Worm (Caenorhabditis elegans) whole organism, mixed stage, embryonic: ENCODE data around the gene ztf-17.

Experiments
- mep-1 ChIP-seq: fragments of 150-350 bp; optimal IDR thresholded peaks from 2 replicates; lab custom pipeline; 2017; ENCODE audit warnings: missing biosample characterization, missing genetic modification reagents, missing genetic modification characterization, inconsistent platforms
- nhr-12 ChIP-seq: fragments of 150-350 bp; optimal IDR thresholded peaks from 2 replicates; lab custom pipeline; 2014; ENCODE audit warnings: missing biosample characterization, missing genetic modification characterization
- pha-4 ChIP-seq: fragments of 150-350 bp; optimal IDR thresholded peaks from 2 replicates; lab custom pipeline; 2018; ENCODE audit warnings: missing biosample characterization, missing genetic modification reagents, missing genetic modification characterization

ce11 chrII:7888759-7889158 is 18.8 kb upstream of the ztf-17 start:
- no peak for TF ChIP-seq mep-1 (tag; lab: Kevin White, UChicago)
- TF ChIP-seq nhr-12 (tag; lab: Kevin White, UChicago) = no peak
- TF ChIP-seq pha-4 (tag; lab: Kevin White, UChicago) = no peak
